Worm (Caenorhabditis elegans) whole organism, L4 larva: ENCODE data around the gene T01G1.4.

Experiments
- F37D6.2 ChIP-seq: sonication (generic microtip); optimal IDR thresholded peaks from 2 replicates; lab custom pipeline; 2016; ENCODE audit warnings: mild to moderate bottlenecking, missing genetic modification characterization, missing compliant biosample characterization
- F49E8.2 ChIP-seq: sonication (generic microtip); optimal IDR thresholded peaks from 2 replicates; lab custom pipeline; 2016; ENCODE audit warnings: missing compliant biosample characterization, mild to moderate bottlenecking, missing genetic modification characterization, borderline replicate concordance
- R02D3.7 ChIP-seq: fragments of 150-350 bp; sonication (generic microtip); optimal IDR thresholded peaks from 3 replicates; lab custom pipeline; 2014; ENCODE audit warnings: missing biosample characterization, missing genetic modification characterization
- aly-2 ChIP-seq: sonication (generic microtip); optimal IDR thresholded peaks from 2 replicates; lab custom pipeline; 2018; ENCODE audit warnings: missing biosample characterization, missing genetic modification characterization
- ceh-20 ChIP-seq: fragments of 200-800 bp; sonication (Bioruptor generic); IDR thresholded peaks from 2 replicates; pipeline ENCODE4 v1.3.6; 2022; ENCODE audit warnings: missing genetic modification reagents, missing genetic modification characterization, missing compliant biosample characterization
- ceh-82 ChIP-seq: sonication (generic microtip); optimal IDR thresholded peaks from 2 replicates; lab custom pipeline; 2017; ENCODE audit warnings: missing biosample characterization, missing genetic modification characterization
- ces-1 ChIP-seq: fragments of 150-350 bp; sonication (generic microtip); optimal IDR thresholded peaks from 4 replicates; lab custom pipeline; 2014; ENCODE audit warnings: missing biosample characterization, missing genetic modification reagents, missing genetic modification characterization
- ctbp-1 ChIP-seq: fragments of 200-800 bp; sonication (Bioruptor generic); IDR thresholded peaks from 2 replicates; pipeline ENCODE4 v1.3.6; 2022; ENCODE audit warnings: missing genetic modification reagents, missing genetic modification characterization, missing compliant biosample characterization
- daf-16 ChIP-seq, 3 experiments: sonication (generic microtip); optimal IDR thresholded peaks; 2 replicates each; lab custom pipeline; 2016 to 2017; ENCODE audit warnings: missing genetic modification characterization in 3 of 3, missing genetic modification reagents in 3 of 3, mild to moderate bottlenecking in 2 of 3, missing compliant biosample characterization in 2 of 3, missing biosample characterization in 1 of 3, moderate library complexity in 1 of 3
- daf-8 ChIP-seq: fragments of 200-800 bp; sonication (Bioruptor generic); IDR thresholded peaks from 2 replicates; pipeline ENCODE4 v1.3.6; 2022; ENCODE audit warnings: missing genetic modification characterization, missing compliant biosample characterization
- fos-1 ChIP-seq: fragments of 150-350 bp; optimal IDR thresholded peaks from 2 replicates; lab custom pipeline; 2014; ENCODE audit warnings: missing biosample characterization, missing genetic modification characterization
- hlh-11 ChIP-seq: fragments of 200-800 bp; sonication (Bioruptor generic); optimal IDR thresholded peaks from 2 replicates; lab custom pipeline; 2018; ENCODE audit warnings: mild to moderate bottlenecking, missing genetic modification characterization, missing compliant biosample characterization
- hlh-30 ChIP-seq: sonication (generic microtip); optimal IDR thresholded peaks from 2 replicates; lab custom pipeline; 2017; ENCODE audit warnings: antibody characterized with exemption, mild to moderate bottlenecking, missing genetic modification characterization, missing compliant biosample characterization; ENCODE audit not compliant: insufficient read depth
- hmg-1.1 ChIP-seq: fragments of 200-800 bp; sonication (Bioruptor generic); IDR thresholded peaks from 2 replicates; pipeline ENCODE4 v1.3.6; 2022; ENCODE audit warnings: missing genetic modification reagents, missing genetic modification characterization, missing compliant biosample characterization
- lin-29 ChIP-seq: fragments of 200-800 bp; sonication (Bioruptor generic); IDR thresholded peaks from 2 replicates; pipeline ENCODE4 v1.3.6; 2022; ENCODE audit warnings: missing genetic modification reagents, missing genetic modification characterization, missing compliant biosample characterization
- lin-38 ChIP-seq: fragments of 200-800 bp; sonication (Bioruptor generic); IDR thresholded peaks from 2 replicates; pipeline ENCODE4 v1.3.6; 2022; ENCODE audit warnings: missing genetic modification reagents, missing genetic modification characterization, missing compliant biosample characterization
- madf-5 ChIP-seq, 2 experiments: fragments of 200-800 bp; sonication (Bioruptor generic); IDR thresholded peaks; 2 replicates each; pipeline ENCODE4 v1.3.6; 2022; ENCODE audit warnings: missing compliant biosample characterization in 2 of 2, missing genetic modification characterization in 2 of 2
- madf-9 ChIP-seq: fragments of 200-800 bp; sonication (Bioruptor generic); conservative IDR thresholded peaks from 2 replicates; pipeline ENCODE4 v1.3.6; 2022; ENCODE audit warnings: missing genetic modification reagents, missing genetic modification characterization, missing compliant biosample characterization
- mdl-1 ChIP-seq, 2 experiments: fragments of 150-350 bp in 1 of 2; sonication (generic microtip) in 1 of 2; optimal IDR thresholded peaks; 2 replicates each; lab custom pipeline; 2014 to 2017; ENCODE audit warnings: missing biosample characterization in 2 of 2, missing genetic modification characterization in 2 of 2
- mep-1 ChIP-seq: fragments of 150-350 bp; sonication (generic microtip); optimal IDR thresholded peaks from 3 replicates; lab custom pipeline; 2014; ENCODE audit warnings: missing biosample characterization, missing genetic modification characterization
- mxl-3 ChIP-seq: fragments of 200-800 bp; sonication (Bioruptor generic); optimal IDR thresholded peaks from 2 replicates; lab custom pipeline; 2018; ENCODE audit warnings: mild to moderate bottlenecking, missing genetic modification characterization, missing compliant biosample characterization
- nhr-11 ChIP-seq: fragments of 150-350 bp; optimal IDR thresholded peaks from 2 replicates; lab custom pipeline; 2014; ENCODE audit warnings: missing biosample characterization, missing genetic modification characterization
- nhr-48 ChIP-seq: sonication (generic microtip); optimal IDR thresholded peaks from 2 replicates; lab custom pipeline; 2016; ENCODE audit warnings: mild to moderate bottlenecking, missing genetic modification characterization, missing compliant biosample characterization
- nhr-77 ChIP-seq: fragments of 150-350 bp; optimal IDR thresholded peaks from 2 replicates; lab custom pipeline; 2014; ENCODE audit warnings: missing biosample characterization, missing genetic modification characterization
- set-16 ChIP-seq: fragments of 200-800 bp; sonication (Bioruptor generic); IDR thresholded peaks from 2 replicates; pipeline ENCODE4 v1.3.6; 2022; ENCODE audit warnings: missing genetic modification reagents, missing genetic modification characterization, missing compliant biosample characterization
- skn-1 ChIP-seq: fragments of 150-350 bp; optimal IDR thresholded peaks from 2 replicates; lab custom pipeline; 2014; ENCODE audit warnings: missing biosample characterization, missing genetic modification characterization
- snpc-1.2 ChIP-seq: fragments of 200-800 bp; sonication (Bioruptor generic); IDR thresholded peaks from 2 replicates; pipeline ENCODE4 v1.3.6; 2022; ENCODE audit warnings: missing genetic modification reagents, missing genetic modification characterization, missing compliant biosample characterization
- snpc-4 ChIP-seq: fragments of 150-350 bp; optimal IDR thresholded peaks from 2 replicates; lab custom pipeline; 2014; ENCODE audit warnings: missing biosample characterization, missing genetic modification characterization
- spr-3 ChIP-seq: fragments of 200-800 bp; sonication (Bioruptor generic); optimal IDR thresholded peaks from 2 replicates; lab custom pipeline; 2018; ENCODE audit warnings: mild to moderate bottlenecking, missing genetic modification characterization, missing compliant biosample characterization
- unc-39 ChIP-seq: sonication (generic microtip); optimal IDR thresholded peaks from 2 replicates; lab custom pipeline; 2017; ENCODE audit warnings: missing biosample characterization, missing genetic modification characterization
- unc-62 ChIP-seq, 3 experiments: fragments of 150-350 bp in 1 of 3; sonication (generic microtip); optimal IDR thresholded peaks in 2 of 3; peaks in 1 of 3; 1 replicate in 1 of 3; 2 replicates in 2 of 3; lab custom pipeline; 2014 to 2017; ENCODE audit warnings: missing biosample characterization in 3 of 3, missing genetic modification characterization in 3 of 3, missing genetic modification reagents in 3 of 3, missing genotype in 1 of 3
- zag-1 ChIP-seq: fragments of 150-350 bp; optimal IDR thresholded peaks from 2 replicates; lab custom pipeline; 2014; ENCODE audit warnings: missing biosample characterization, missing genetic modification characterization
- ztf-11 ChIP-seq: fragments of 150-350 bp; optimal IDR thresholded peaks from 2 replicates; lab custom pipeline; 2014; ENCODE audit warnings: missing biosample characterization, missing genetic modification characterization
- ztf-7 ChIP-seq: fragments of 150-350 bp; optimal IDR thresholded peaks from 2 replicates; lab custom pipeline; 2014; ENCODE audit warnings: missing biosample characterization, missing genetic modification characterization

T01G1.4 gene

DNA sequence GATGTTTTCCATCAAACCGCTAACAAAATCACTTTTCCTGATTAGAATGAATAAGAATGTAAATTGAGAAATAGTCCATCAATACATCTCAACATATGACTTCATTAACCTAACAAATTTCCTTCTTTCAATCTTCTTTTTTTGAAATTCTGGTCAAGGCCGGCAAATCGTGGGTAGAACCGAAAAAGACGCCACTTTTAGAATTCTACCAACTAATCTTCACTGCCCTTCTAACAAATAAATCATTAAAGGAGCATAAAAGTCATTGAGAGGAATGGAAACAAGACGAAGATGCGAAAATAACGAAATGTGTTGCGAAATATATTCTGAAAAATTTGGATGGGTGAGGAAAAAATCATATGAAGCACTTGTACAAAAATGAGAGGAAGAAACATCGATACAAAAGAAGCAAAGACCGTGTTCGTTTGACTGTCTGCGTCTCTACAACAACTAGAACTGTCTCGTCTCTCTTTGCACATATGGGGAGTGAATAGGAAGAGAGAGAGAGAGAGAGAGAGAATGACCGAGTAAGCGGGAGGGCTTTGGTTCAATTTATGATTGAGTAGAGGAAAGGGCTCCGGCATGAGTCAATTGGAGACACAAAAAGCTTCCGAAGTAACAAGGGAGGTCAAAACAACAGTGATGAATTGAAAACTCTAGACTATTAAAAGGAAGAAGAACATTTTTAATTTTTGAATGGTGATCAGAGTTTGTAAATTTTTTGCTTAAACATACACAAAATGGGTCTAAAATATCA is 2.7 kb upstream of the T01G1.4 start (continued):
- no peak for TF ChIP-seq F49E8.2 (tag; lab: Kevin White, UChicago)
- TF ChIP-seq ceh-82, result no peak
- no peak for TF ChIP-seq skn-1 (tag; lab: Kevin White, UChicago)
- no peak for TF ChIP-seq nhr-77 (tag; lab: Kevin White, UChicago)
- TF ChIP-seq R02D3.7 (tag; lab: Kevin White, UChicago), result no peak
- no peak for TF ChIP-seq F37D6.2
- no peak for TF ChIP-seq snpc-1.2 (GFP tag; lab: Robert Waterston, UW)
- TF ChIP-seq ces-1, result no peak

DNA sequence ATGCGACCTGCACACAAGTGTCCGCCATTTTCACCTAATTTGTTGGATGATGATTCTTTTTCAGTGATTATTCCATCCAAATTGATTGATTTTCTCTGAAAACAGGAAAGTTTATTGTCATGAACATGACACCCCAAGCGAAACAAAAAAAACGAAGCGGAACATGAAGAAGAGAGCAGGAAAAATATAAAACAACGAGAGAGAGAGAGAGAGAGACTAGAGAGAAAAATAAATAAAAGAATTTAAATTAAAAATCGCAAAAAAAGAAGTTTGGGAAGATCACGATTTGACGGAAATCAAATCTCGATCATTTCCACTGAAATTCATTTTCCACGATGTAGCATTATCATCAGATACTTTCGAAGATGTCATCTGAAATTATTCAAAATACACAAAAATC is 1.5 kb downstream of the T01G1.4 start, which contains the start of gene klp-12:
Gene klp-12, minus strand, starts transcription at position 101 of the 400 bp plus-strand sequence.
- TF ChIP-seq ztf-11 (tag; lab: Kevin White, UChicago), result no peak
- no peak for TF ChIP-seq spr-3 (GFP tag; lab: Kevin White, UChicago)
- no peak for TF ChIP-seq ctbp-1 (GFP tag; lab: Robert Waterston, UW)
- no peak for TF ChIP-seq aly-2 (tag; lab: Kevin White, UChicago)
- TF ChIP-seq mdl-1 (tag; optimal IDR thresholded peaks at IDR 0.05; lab: Kevin White, UChicago), result no peak
- TF ChIP-seq madf-9 (GFP tag; lab: Robert Waterston, UW), result no peak
- no peak for TF ChIP-seq madf-5 (GFP tag; IDR thresholded peaks at IDR 0.05; lab: Robert Waterston, UW)
- TF ChIP-seq lin-38, result no peak

DNA sequence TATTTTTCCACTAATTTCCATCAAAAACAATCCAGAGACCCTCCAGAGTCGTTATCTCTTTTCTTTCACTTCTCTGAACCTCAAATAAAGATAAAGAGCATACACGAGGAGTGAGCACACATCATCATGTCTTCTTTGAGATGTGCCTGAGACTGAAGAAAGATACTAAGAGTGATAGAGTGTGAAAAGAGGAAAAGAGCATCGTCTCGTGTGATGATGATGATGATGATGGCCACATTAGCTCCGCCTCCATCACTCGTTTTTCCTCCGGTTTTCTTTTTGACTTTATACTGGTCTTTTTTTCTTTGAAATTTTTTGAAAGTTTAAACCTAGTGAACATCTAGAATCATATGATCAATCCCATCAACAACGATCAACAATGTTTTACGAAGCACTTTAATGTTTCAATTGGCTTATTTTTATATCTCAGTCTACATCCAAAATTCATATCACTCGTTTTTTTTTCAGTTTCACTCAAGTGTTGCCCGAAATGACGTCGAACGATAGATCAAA is 7.3 kb downstream of the T01G1.4 start, which contains the start of gene T01G1.2:
Gene T01G1.2, plus strand, starts transcription at position 463 of the 513 bp plus-strand sequence.
- TF ChIP-seq snpc-4, result no peak
- TF ChIP-seq zag-1 (tag; lab: Kevin White, UChicago), result no peak
- peak in 1 of 2 experiments; percentile 42 for TF ChIP-seq daf-16 (GFP tag; optimal IDR thresholded peaks at IDR 0.05; lab: Kevin White, UChicago)
- TF ChIP-seq daf-16 (tag; optimal IDR thresholded peaks at IDR 0.05; lab: Kevin White, UChicago), result no peak
- no peak for TF ChIP-seq hlh-11 (tag; lab: Kevin White, UChicago)
- TF ChIP-seq mxl-3 (GFP tag; lab: Kevin White, UChicago), result no peak
- peak; percentile 71 for TF ChIP-seq hlh-30 (tag; lab: Kevin White, UChicago)
- no peak for TF ChIP-seq ztf-7 (tag; lab: Kevin White, UChicago)
- peak in 1 of 2 experiments; percentile 10 for TF ChIP-seq unc-62 (GFP tag; optimal IDR thresholded peaks at IDR 0.05 in 1 of 2; lab: Kevin White, UChicago)
- no peak for TF ChIP-seq unc-62 (tag; optimal IDR thresholded peaks at IDR 0.05; lab: Kevin White, UChicago)
- no peak for TF ChIP-seq unc-39 (tag; lab: Kevin White, UChicago)
- TF ChIP-seq nhr-77 (tag; lab: Kevin White, UChicago), result no peak
- no peak for TF ChIP-seq F37D6.2
- peak; percentile 11 for TF ChIP-seq mep-1
- no peak for TF ChIP-seq hmg-1.1 (GFP tag; lab: Robert Waterston, UW)
- no peak for TF ChIP-seq lin-29 (GFP tag; lab: Robert Waterston, UW)
- TF ChIP-seq F49E8.2 (tag; lab: Kevin White, UChicago), result no peak
- peak; percentile 25 for TF ChIP-seq nhr-11 (tag; lab: Kevin White, UChicago)
- TF ChIP-seq fos-1, result no peak
- TF ChIP-seq ceh-20 (GFP tag; lab: Robert Waterston, UW), result peak; percentile 33; the same call in 1 of the 2 replicates

DNA sequence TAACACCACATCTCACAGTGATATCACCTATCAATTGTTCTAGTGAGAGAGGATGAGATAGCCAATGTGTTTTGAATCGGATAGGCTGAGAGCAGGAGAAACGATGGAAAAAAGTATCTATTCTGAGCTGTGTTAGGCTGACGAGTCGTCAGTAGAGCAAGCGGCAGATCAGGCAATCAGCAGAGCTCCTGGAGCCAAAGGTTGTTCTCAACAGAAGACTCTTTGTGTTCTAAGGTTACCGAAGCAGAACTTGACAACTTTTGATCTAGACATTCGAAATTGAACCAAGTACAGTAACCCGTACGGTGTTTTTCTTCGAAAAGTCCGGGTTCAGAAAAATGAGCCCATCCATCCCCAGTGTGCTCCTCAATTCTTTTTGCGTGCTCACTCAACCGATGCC is 8.5 kb downstream of the T01G1.4 start:
- TF ChIP-seq hmg-1.1 (GFP tag; lab: Robert Waterston, UW) (peak; percentile 24; the same call in 1 of the 2 replicates), daf-8 (no peak), unc-62 (GFP tag; optimal IDR thresholded peaks at IDR 0.05 in 1 of 2; lab: Kevin White, UChicago) (peak in 1 of 2 experiments; percentile 98), unc-62 (tag; optimal IDR thresholded peaks at IDR 0.05; lab: Kevin White, UChicago) (no peak), nhr-48 (tag; lab: Kevin White, UChicago) (no peak), set-16 (GFP tag; lab: Robert Waterston, UW) (0 out of 2 replicates have a peak, but pooled peaks have one; percentile 5)
- TF ChIP-seq, all 104 proteins: peak for 3
